Worm (Caenorhabditis elegans): Measurements from ENCODE around the gene C31A11.13.

The C31A11.13 gene

DNA sequence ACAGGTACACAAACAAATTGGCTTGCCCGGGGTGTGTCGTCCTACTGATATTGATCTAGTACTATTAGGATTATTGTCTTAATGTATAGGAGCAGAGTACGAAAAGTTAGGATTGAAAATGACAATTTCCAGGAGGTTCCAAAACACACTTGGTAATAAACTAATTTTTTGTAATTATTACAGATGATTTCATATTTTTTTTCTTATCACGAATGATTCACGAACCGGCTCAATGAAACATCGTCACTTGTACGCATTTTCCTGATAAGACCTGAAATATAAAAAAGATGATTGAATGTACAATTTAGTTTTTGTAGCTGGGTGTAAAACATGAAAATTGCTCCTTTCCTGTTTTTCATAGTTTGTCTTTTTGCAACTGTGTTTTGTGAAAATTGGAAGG lies at the start of gene C31A11.13, which contains the start of gene oac-6:
Gene C31A11.13 (minus strand): TSS at position 113 of the 400 bp plus-strand sequence.
Gene oac-6 (plus strand): TSS at position 279 of the 400 bp plus-strand sequence.
- no peak for TF ChIP-seq nhr-237 (tag; optimal IDR thresholded peaks at IDR 0.05)
- no peak for TF ChIP-seq lin-13 (tag; optimal IDR thresholded peaks at IDR 0.05)
- no peak for TF ChIP-seq unc-120 (tag; optimal IDR thresholded peaks at IDR 0.05; ENCODE audit: poor library complexity, severe bottlenecking)
- no peak for TF ChIP-seq mep-1 (tag; optimal IDR thresholded peaks at IDR 0.05)
- no peak for TF ChIP-seq tbx-8 (GFP tag; optimal IDR thresholded peaks at IDR 0.05)
- no peak for TF ChIP-seq sem-2 (GFP tag; optimal IDR thresholded peaks at IDR 0.05)
- TF ChIP-seq bed-3 (GFP tag; optimal IDR thresholded peaks at IDR 0.05): no peak
- no peak for TF ChIP-seq ztf-11 (tag; optimal IDR thresholded peaks at IDR 0.05)
- TF ChIP-seq pha-4 (tag; optimal IDR thresholded peaks at IDR 0.05): no peak
- TF ChIP-seq sptf-1 (tag; optimal IDR thresholded peaks at IDR 0.05): no peak
- TF ChIP-seq snpc-4 (tag; optimal IDR thresholded peaks at IDR 0.05): no peak
- TF ChIP-seq nhr-76 (tag; optimal IDR thresholded peaks at IDR 0.05): no peak
- TF ChIP-seq nhr-28 (tag; optimal IDR thresholded peaks at IDR 0.05): no peak
- no peak for TF ChIP-seq cnd-1 (tag; optimal IDR thresholded peaks at IDR 0.05)
- TF ChIP-seq zip-8 (tag; optimal IDR thresholded peaks at IDR 0.05): no peak
- TF ChIP-seq mab-5 (tag; optimal IDR thresholded peaks at IDR 0.05): no peak

DNA sequence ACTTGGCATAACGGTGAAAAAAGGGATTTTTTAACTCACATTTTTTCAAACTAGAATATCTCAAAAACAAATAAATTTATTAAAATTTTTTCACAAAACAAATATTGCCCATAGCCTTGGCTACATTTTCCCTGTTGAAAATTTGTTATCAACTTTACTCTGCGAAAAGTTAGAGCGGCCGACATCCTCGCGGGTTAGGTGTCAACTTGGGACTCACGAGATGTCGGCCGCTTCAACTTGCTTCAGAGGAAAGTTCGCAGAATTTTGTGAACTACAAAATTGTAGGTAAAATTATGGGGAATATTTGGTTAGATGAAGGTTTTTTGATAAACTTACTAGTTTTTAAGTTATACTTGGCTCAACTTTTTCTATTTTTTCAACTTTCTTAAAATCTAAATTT lies 49.4 kb upstream of the C31A11.13 start:
- TF ChIP-seq drap-1 (GFP tag; optimal IDR thresholded peaks at IDR 0.05) (no peak), lin-13 (tag; optimal IDR thresholded peaks at IDR 0.05) (no peak), nhr-2 (tag; optimal IDR thresholded peaks at IDR 0.05) (no peak), nhr-12 (tag; optimal IDR thresholded peaks at IDR 0.05) (no peak), lsy-2 (tag; optimal IDR thresholded peaks at IDR 0.05) (no peak), ceh-43 (GFP tag; optimal IDR thresholded peaks at IDR 0.05) (no peak), cnd-1 (tag; optimal IDR thresholded peaks at IDR 0.05) (no peak), ceh-83 (GFP tag; optimal IDR thresholded peaks at IDR 0.05) (no peak), nhr-76 (tag; optimal IDR thresholded peaks at IDR 0.05) (no peak), tbx-8 (GFP tag; optimal IDR thresholded peaks at IDR 0.05) (no peak), unc-39 (tag; optimal IDR thresholded peaks at IDR 0.05) (no peak), ztf-11 (tag; optimal IDR thresholded peaks at IDR 0.05) (no peak), sem-2 (GFP tag; optimal IDR thresholded peaks at IDR 0.05) (no peak), mab-5 (tag; optimal IDR thresholded peaks at IDR 0.05) (no peak), M03D4.4 (tag; optimal IDR thresholded peaks at IDR 0.05) (no peak), pha-4 (tag; optimal IDR thresholded peaks at IDR 0.05) (no peak), zip-8 (tag; optimal IDR thresholded peaks at IDR 0.05) (no peak), ham-2 (GFP tag; optimal IDR thresholded peaks at IDR 0.05) (no peak)

- TF ChIP-seq ceh-39 (tag; optimal IDR thresholded peaks at IDR 0.05) (no peak), unc-62 (GFP tag; optimal IDR thresholded peaks at IDR 0.05) (no peak), elt-1 (tag; optimal IDR thresholded peaks at IDR 0.05; ENCODE audit: borderline replicate concordance, insufficient read depth) (no peak), nhr-2 (tag; optimal IDR thresholded peaks at IDR 0.05) (no peak), nhr-28 (tag; optimal IDR thresholded peaks at IDR 0.05) (no peak), mep-1 (tag; optimal IDR thresholded peaks at IDR 0.05) (peak; percentile 0), drap-1 (GFP tag; optimal IDR thresholded peaks at IDR 0.05) (peak; percentile 33), unc-120 (tag; optimal IDR thresholded peaks at IDR 0.05; ENCODE audit: poor library complexity, severe bottlenecking) (peak; percentile 77)
Observed at ce11 chrV:16350775-16351378, 48.5 kb upstream of the C31A11.13 start.

DNA sequence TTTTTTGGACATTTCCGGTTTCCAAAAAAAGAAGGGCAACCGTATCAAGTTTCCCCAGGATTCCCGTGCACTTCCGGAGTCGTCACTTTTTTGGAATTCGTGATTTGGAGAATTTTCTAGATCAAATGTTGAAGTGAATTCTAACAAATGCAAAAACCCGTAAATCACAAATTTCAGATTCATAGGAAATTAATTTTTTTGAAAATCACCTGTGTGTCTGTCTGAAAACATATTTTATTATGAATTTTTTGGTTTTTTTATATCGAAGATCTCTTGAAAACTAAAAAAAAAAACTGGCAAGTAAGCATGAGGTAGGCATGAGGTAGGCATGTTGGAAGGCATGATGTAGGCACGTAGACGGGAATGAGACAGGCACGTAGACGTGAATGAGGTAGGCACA lies 47.7 kb upstream of the C31A11.13 start:
- TF ChIP-seq nhr-2 (tag; optimal IDR thresholded peaks at IDR 0.05) (no peak), ham-2 (GFP tag; optimal IDR thresholded peaks at IDR 0.05) (no peak), drap-1 (GFP tag; optimal IDR thresholded peaks at IDR 0.05) (no peak), pha-4 (tag; optimal IDR thresholded peaks at IDR 0.05) (no peak), M03D4.4 (tag; optimal IDR thresholded peaks at IDR 0.05) (no peak), ceh-83 (GFP tag; optimal IDR thresholded peaks at IDR 0.05) (no peak), zip-8 (tag; optimal IDR thresholded peaks at IDR 0.05) (no peak), cnd-1 (tag; optimal IDR thresholded peaks at IDR 0.05) (no peak), mab-5 (tag; optimal IDR thresholded peaks at IDR 0.05) (no peak)

DNA sequence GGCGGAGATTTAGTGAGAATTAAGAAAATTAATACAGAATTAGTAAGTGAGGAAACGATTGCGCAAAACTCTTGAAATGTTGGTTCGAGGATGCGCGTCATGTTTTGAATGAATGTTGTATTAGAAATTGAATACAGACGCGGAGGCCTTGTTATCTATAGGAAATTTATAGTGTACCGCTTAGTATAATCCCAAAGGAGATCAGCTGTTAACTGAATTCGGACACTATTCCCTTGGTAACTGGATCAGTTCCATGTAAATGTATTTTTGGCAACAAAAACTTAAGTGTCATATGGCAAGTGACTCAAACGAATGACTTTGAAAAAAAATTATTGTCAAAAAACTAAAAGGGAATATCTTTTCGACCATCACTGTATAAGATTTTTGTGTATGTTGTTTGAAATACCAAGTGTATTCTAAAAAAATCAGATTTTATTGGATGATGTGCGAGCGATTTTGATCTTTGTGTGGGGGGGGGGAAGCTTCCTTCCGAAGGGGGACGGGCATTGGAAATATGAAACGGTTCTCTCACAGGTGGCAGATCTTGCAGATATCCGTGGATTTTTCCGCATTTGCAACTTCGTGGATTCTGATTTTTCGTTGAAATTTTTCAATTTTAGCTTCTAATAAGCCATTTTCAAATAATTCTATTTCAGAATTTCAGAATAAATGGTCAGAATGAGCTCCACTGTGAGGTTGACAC lies 44.2 kb upstream of the C31A11.13 start, which contains the start of the genes W08G11.5 and W08G11.1:
Gene W08G11.5 (minus strand): TSS at position 101 of the 703 bp plus-strand sequence.
Gene W08G11.1 (plus strand): TSS at position 653 of the 703 bp plus-strand sequence.
- TF ChIP-seq nhr-12 (tag; optimal IDR thresholded peaks at IDR 0.05) (no peak), ceh-83 (GFP tag; optimal IDR thresholded peaks at IDR 0.05) (no peak), cnd-1 (tag; optimal IDR thresholded peaks at IDR 0.05) (no peak), M03D4.4 (tag; optimal IDR thresholded peaks at IDR 0.05) (no peak), nhr-28 (tag; optimal IDR thresholded peaks at IDR 0.05) (no peak), flh-1 (GFP tag; optimal IDR thresholded peaks at IDR 0.05) (no peak), ceh-43 (GFP tag; optimal IDR thresholded peaks at IDR 0.05) (no peak), mep-1 (tag; optimal IDR thresholded peaks at IDR 0.05) (no peak), ztf-11 (tag; optimal IDR thresholded peaks at IDR 0.05) (no peak), unc-120 (tag; optimal IDR thresholded peaks at IDR 0.05; ENCODE audit: poor library complexity, severe bottlenecking) (no peak), unc-39 (tag; optimal IDR thresholded peaks at IDR 0.05) (no peak), blmp-1 (tag; optimal IDR thresholded peaks at IDR 0.05) (no peak), mab-5 (tag; optimal IDR thresholded peaks at IDR 0.05) (no peak), bed-3 (GFP tag; optimal IDR thresholded peaks at IDR 0.05) (no peak)
